Worm (Caenorhabditis elegans) whole organism, L3 larva: ENCODE results near the gene Y49E10.10.

ENCODE experiments used
- R02D3.7 ChIP-seq: fragments of 150-350 bp; optimal IDR thresholded peaks from 2 replicates; lab custom pipeline; 2014; ENCODE audit warnings: missing biosample characterization, missing genetic modification characterization
- ZK546.5 ChIP-seq: sonication (generic microtip); optimal IDR thresholded peaks from 2 replicates; lab custom pipeline; 2017; ENCODE audit warnings: missing biosample characterization, missing genetic modification characterization
- elt-1 ChIP-seq: fragments of 150-350 bp; optimal IDR thresholded peaks from 2 replicates; lab custom pipeline; 2014; ENCODE audit warnings: missing biosample characterization, missing genetic modification characterization
- elt-2 ChIP-seq: sonication (generic microtip); optimal IDR thresholded peaks from 2 replicates; lab custom pipeline; 2016; ENCODE audit warnings: missing genetic modification reagents, mild to moderate bottlenecking, missing genetic modification characterization, missing compliant biosample characterization
- jun-1 ChIP-seq: fragments of 150-350 bp; optimal IDR thresholded peaks from 2 replicates; lab custom pipeline; 2014; ENCODE audit warnings: missing biosample characterization, missing genetic modification reagents, missing genetic modification characterization
- nhr-12 ChIP-seq: fragments of 150-350 bp; optimal IDR thresholded peaks from 2 replicates; lab custom pipeline; 2014; ENCODE audit warnings: missing biosample characterization, missing genetic modification characterization
- nhr-237 ChIP-seq: fragments of 150-350 bp; optimal IDR thresholded peaks from 2 replicates; lab custom pipeline; 2014; ENCODE audit warnings: missing biosample characterization, missing genetic modification characterization
- nhr-43 ChIP-seq: sonication (generic microtip); optimal IDR thresholded peaks from 2 replicates; lab custom pipeline; 2016; ENCODE audit warnings: mild to moderate bottlenecking, missing genetic modification characterization, missing compliant biosample characterization; ENCODE audit not compliant: poor library complexity, severe bottlenecking
- sea-2 ChIP-seq: fragments of 150-350 bp; sonication (generic microtip); optimal IDR thresholded peaks from 4 replicates; lab custom pipeline; 2014; ENCODE audit warnings: missing biosample characterization, missing genetic modification reagents, missing genetic modification characterization
- snpc-4 ChIP-seq: fragments of 150-350 bp; optimal IDR thresholded peaks from 2 replicates; lab custom pipeline; 2014; ENCODE audit warnings: missing biosample characterization, missing genetic modification characterization

ce11 chrIII:12375614-12376013, 19.7 kb upstream of the Y49E10.10 start:
- TF ChIP-seq ZK546.5 (tag; lab: Kevin White, UChicago) (no peak), elt-1 (tag; lab: Kevin White, UChicago) (no peak), sea-2 (GFP tag; lab: Kevin White, UChicago) (no peak), nhr-43 (tag; lab: Kevin White, UChicago) (no peak), nhr-12 (tag; lab: Kevin White, UChicago) (no peak), R02D3.7 (no peak), snpc-4 (tag; lab: Kevin White, UChicago) (no peak), nhr-237 (tag; lab: Kevin White, UChicago) (no peak), jun-1 (tag; lab: Kevin White, UChicago) (no peak), elt-2 (tag; lab: Kevin White, UChicago) (no peak)
